Fruit fly (Drosophila melanogaster): ENCODE results near the gene Ask1.

The Ask1 gene

DNA sequence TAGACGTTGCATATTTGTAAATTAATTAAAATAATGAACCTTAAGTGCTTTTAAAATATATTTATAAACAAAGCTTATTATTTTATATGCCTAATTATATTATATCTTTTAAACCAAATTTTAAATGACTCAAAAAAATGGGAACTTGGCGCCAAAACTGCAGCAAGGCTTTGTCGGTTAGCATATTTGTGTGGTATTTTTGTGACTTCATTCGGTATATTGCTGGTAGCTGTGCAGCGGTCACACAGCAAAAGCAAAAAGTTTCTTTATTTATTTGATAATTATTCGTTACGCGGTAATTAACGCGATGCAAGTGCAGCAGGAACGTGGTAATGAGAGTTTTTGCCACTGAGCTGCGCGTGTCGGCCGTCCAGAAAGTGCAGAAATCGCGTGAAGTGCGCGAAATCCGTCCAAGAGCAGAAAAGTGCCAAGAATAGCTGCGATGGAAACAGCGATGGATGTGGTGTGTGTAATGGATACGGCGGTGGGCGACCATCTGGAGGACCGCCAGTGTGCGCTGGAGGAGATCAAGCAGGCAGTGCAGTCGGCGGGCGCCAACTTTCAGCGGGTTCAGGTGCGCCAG lies at the start of gene Ask1:
TSS of gene Ask1 (plus strand) at position 250 of the 583 bp plus-strand sequence.
- TF ChIP-seq D1 (tag; optimal IDR thresholded peaks at IDR 0.05) = no peak
- TF ChIP-seq EcR (GFP tag; optimal IDR thresholded peaks at IDR 0.05) = no peak
- TF ChIP-seq Pif1B (GFP tag; optimal IDR thresholded peaks at IDR 0.05) = no peak
- no peak for TF ChIP-seq Snoo (tag; optimal IDR thresholded peaks at IDR 0.05)
- no peak for TF ChIP-seq Ets98B (GFP tag; IDR thresholded peaks at IDR 0.05)
- TF ChIP-seq CG32121 (GFP tag; IDR thresholded peaks at IDR 0.05) = no peak
- TF ChIP-seq Pif1A (GFP tag; optimal IDR thresholded peaks at IDR 0.05) = no peak
- TF ChIP-seq CG4496 (GFP tag; IDR thresholded peaks at IDR 0.05) = no peak
- no peak for TF ChIP-seq CG14655 (GFP tag; optimal IDR thresholded peaks at IDR 0.05)
- TF ChIP-seq CG34367 (tag; optimal IDR thresholded peaks at IDR 0.05) = no peak
- no peak for TF ChIP-seq CG17806 (tag; optimal IDR thresholded peaks at IDR 0.05)
- no peak for TF ChIP-seq CG10348 (GFP tag; IDR thresholded peaks at IDR 0.05)
- no peak for TF ChIP-seq CG9948 (tag; optimal IDR thresholded peaks at IDR 0.05)
- TF ChIP-seq CG8159 (tag; optimal IDR thresholded peaks at IDR 0.05) = no peak

DNA sequence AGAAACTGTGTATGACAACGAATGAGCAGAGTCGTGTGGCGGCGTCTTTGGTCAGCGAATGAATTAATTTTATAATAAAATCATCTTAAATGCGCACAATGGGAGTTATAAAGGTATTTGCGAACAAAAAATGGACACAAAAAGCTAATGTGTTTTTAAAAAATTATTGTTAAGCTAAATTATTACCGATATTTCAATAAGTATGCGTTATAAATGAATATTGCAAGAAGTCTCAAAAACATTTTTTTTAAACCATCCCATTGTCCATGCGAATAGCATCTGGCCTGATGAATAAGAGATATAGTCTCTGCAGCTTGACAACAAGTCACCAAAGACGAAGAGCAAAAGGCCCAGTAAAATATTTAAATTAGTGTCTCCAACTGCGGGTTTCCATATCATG lies 48.5 kb upstream of the Ask1 start:
- TF ChIP-seq CG15710 (tag; optimal IDR thresholded peaks at IDR 0.05) (no peak), Pif1A (GFP tag; optimal IDR thresholded peaks at IDR 0.05) (no peak)

DNA sequence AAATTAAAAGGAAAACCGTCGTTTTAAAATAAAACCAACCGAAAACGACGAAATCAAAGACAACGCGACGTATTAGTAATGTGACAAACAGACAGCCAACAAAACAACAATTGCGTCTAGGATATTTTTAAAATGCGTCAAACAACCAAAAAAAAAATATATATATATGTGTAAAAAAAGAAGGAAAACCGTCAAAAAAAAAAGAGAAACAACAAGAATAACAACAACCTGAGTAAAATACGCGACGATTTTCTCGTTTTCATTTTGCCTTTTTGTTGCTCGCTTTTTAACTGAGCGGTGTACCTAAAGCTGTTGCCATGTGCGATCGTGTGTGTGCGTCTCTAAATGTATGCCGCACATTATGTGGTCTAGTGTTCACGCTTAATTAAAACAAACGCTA lies 46.0 kb upstream of the Ask1 start:
- TF ChIP-seq Ets98B (GFP tag; IDR thresholded peaks at IDR 0.05) = peak; percentile 65; the same call in 1 of the 2 replicates
- TF ChIP-seq CG14655 (GFP tag; optimal IDR thresholded peaks at IDR 0.05) = peak; percentile 34
- no peak for TF ChIP-seq gl (tag; optimal IDR thresholded peaks at IDR 0.05)
- peak; percentile 85 for TF ChIP-seq CG32121 (GFP tag; IDR thresholded peaks at IDR 0.05)
- peak; percentile 79 for TF ChIP-seq CG4496 (GFP tag; IDR thresholded peaks at IDR 0.05)
- TF ChIP-seq CG12605 (GFP tag; IDR thresholded peaks at IDR 0.05) = peak; percentile 42; the same call in 1 of the 2 replicates
- peak; percentile 45; the same call in 1 of the 3 replicates for TF ChIP-seq fd96Ca (GFP tag; IDR thresholded peaks at IDR 0.05)
- TF ChIP-seq CG9948 (tag; optimal IDR thresholded peaks at IDR 0.05) = no peak

DNA sequence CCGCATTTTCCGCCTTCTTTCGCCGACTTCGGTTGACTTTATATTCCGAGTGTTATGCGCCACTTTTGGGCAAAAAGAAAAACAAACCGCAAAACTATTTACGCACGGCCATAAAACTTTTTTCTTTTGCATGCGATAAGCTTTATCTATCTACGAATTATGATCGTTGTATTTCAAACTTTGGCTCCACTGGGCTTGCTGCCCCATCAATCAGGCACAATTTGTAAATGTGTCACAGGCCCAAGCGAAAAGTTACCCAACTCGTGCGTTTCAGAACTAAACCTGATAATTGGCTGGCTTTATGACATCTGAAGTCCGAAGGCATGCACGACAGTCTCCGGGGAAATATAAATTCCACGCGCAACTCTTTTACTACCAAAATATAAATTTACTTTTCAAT lies 45.6 kb upstream of the Ask1 start:
- TF ChIP-seq CG8301 (tag; optimal IDR thresholded peaks at IDR 0.05) (no peak), CG4496 (GFP tag; IDR thresholded peaks at IDR 0.05) (no peak), Pif1A (GFP tag; optimal IDR thresholded peaks at IDR 0.05) (no peak), Pif1B (GFP tag; optimal IDR thresholded peaks at IDR 0.05) (no peak), CG10348 (GFP tag; IDR thresholded peaks at IDR 0.05) (no peak), CG15710 (tag; optimal IDR thresholded peaks at IDR 0.05) (no peak), D1 (tag; optimal IDR thresholded peaks at IDR 0.05) (no peak), CG8159 (tag; optimal IDR thresholded peaks at IDR 0.05) (no peak), fd96Ca (GFP tag; IDR thresholded peaks at IDR 0.05) (no peak), CG12605 (GFP tag; IDR thresholded peaks at IDR 0.05) (no peak), CG34367 (tag; optimal IDR thresholded peaks at IDR 0.05) (no peak), CG17806 (tag; optimal IDR thresholded peaks at IDR 0.05) (no peak), gl (tag; optimal IDR thresholded peaks at IDR 0.05) (no peak), EcR (GFP tag; optimal IDR thresholded peaks at IDR 0.05) (no peak), CG32121 (GFP tag; IDR thresholded peaks at IDR 0.05) (no peak), rn (GFP tag; IDR thresholded peaks at IDR 0.05) (no peak), Ets98B (GFP tag; IDR thresholded peaks at IDR 0.05) (no peak)

DNA sequence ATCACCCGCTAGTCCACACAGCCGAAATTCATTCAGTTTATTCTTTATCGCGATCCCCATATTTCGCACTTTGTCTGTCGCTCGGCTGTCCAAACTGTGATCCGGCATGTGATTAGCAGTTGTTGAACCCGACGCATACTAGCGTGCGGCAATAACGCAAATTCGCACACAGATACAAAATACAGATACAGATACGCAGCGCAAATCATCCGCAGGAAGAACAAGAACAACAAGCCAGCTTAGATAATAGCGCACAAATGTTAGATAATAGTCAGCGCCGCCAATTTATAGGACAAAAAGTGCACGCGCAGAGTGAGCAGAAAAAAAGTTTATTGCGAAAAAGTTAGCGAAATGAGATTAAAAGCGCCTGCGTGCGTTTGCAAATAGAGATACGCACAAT lies 44.5 kb upstream of the Ask1 start:
- TF ChIP-seq CG34367 (tag; optimal IDR thresholded peaks at IDR 0.05) = no peak
- no peak for TF ChIP-seq CG10348 (GFP tag; IDR thresholded peaks at IDR 0.05)
- no peak for TF ChIP-seq CG12605 (GFP tag; IDR thresholded peaks at IDR 0.05)
- TF ChIP-seq fd96Ca (GFP tag; IDR thresholded peaks at IDR 0.05) = no peak
- no peak for TF ChIP-seq CG32121 (GFP tag; IDR thresholded peaks at IDR 0.05)
- TF ChIP-seq Ets98B (GFP tag; IDR thresholded peaks at IDR 0.05) = no peak
- TF ChIP-seq CG8159 (tag; optimal IDR thresholded peaks at IDR 0.05) = no peak
- TF ChIP-seq CG8301 (tag; optimal IDR thresholded peaks at IDR 0.05) = no peak
- TF ChIP-seq CG15710 (tag; optimal IDR thresholded peaks at IDR 0.05) = no peak
- TF ChIP-seq Snoo (tag; optimal IDR thresholded peaks at IDR 0.05) = no peak
- TF ChIP-seq EcR (GFP tag; optimal IDR thresholded peaks at IDR 0.05) = no peak

DNA sequence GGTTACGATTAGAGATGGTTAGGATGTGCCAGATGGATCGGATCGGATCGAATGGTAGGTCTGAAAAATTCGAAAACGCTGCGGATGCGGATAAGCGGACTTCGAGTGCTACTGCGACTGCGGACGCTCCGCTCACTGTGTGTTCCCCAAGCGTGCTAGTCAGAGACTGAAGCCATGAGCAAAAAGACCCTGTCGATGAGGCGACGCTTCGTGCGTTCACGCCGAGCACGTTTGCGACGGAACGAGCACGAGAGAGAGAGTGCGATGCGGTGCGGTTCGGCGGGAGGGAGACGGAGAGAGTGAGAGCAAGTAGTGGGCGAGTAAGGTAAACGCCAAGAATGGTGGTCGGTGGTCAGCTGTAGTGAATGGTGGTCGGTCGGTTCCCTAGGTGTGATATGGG lies 42.8 kb upstream of the Ask1 start, which contains the start of gene bnl:
TSS of gene bnl (minus strand) at position 131 of the 400 bp plus-strand sequence.
- TF ChIP-seq CG8159 (tag; optimal IDR thresholded peaks at IDR 0.05) = no peak
- no peak for TF ChIP-seq EcR (GFP tag; optimal IDR thresholded peaks at IDR 0.05)
- no peak; the same call in 2 of the 3 replicates for TF ChIP-seq fd96Ca (GFP tag; IDR thresholded peaks at IDR 0.05)
- no peak for TF ChIP-seq rn (GFP tag; IDR thresholded peaks at IDR 0.05)
- TF ChIP-seq Pif1A (GFP tag; optimal IDR thresholded peaks at IDR 0.05) = peak; percentile 56
- TF ChIP-seq CG12605 (GFP tag; IDR thresholded peaks at IDR 0.05) = peak; percentile 80
- no peak for TF ChIP-seq gl (tag; optimal IDR thresholded peaks at IDR 0.05)
- peak; percentile 67 for TF ChIP-seq Pif1B (GFP tag; optimal IDR thresholded peaks at IDR 0.05)
- no peak for TF ChIP-seq CG17806 (tag; optimal IDR thresholded peaks at IDR 0.05)
- TF ChIP-seq Snoo (tag; optimal IDR thresholded peaks at IDR 0.05) = peak; percentile 13
- TF ChIP-seq CG14655 (GFP tag; optimal IDR thresholded peaks at IDR 0.05) = peak; percentile 36
- peak; percentile 18 for TF ChIP-seq CG34367 (tag; optimal IDR thresholded peaks at IDR 0.05)
- no peak for TF ChIP-seq CG10348 (GFP tag; IDR thresholded peaks at IDR 0.05)
- TF ChIP-seq CG8301 (tag; optimal IDR thresholded peaks at IDR 0.05) = peak; percentile 28
- TF ChIP-seq Ets98B (GFP tag; IDR thresholded peaks at IDR 0.05) = peak; percentile 75
- TF ChIP-seq CG13204 (GFP tag; optimal IDR thresholded peaks at IDR 0.05) = no peak
- TF ChIP-seq CG9948 (tag; optimal IDR thresholded peaks at IDR 0.05) = no peak
- TF ChIP-seq CG4496 (GFP tag; IDR thresholded peaks at IDR 0.05) = peak; percentile 84
- TF ChIP-seq CG32121 (GFP tag; IDR thresholded peaks at IDR 0.05) = peak; percentile 75
- no peak for TF ChIP-seq CG15710 (tag; optimal IDR thresholded peaks at IDR 0.05)
- no peak for TF ChIP-seq D1 (tag; optimal IDR thresholded peaks at IDR 0.05)

All from whole organism, pupa.